Fruit fly (Drosophila melanogaster) whole organism, embryonic: ENCODE results near the gene ebd1.
A peak's percentile ranks its signal among the peaks of the same experiment; 100 is the strongest.

Experiments
- Bgb ChIP-seq: fragments of 200-800 bp; sonication (Bioruptor generic); IDR thresholded peaks from 2 replicates; pipeline ENCODE4 v1.3.6; 2022; ENCODE audit warnings: missing biosample characterization, missing genetic modification characterization; ENCODE audit not compliant: partially characterized antibody
- CG10959 ChIP-seq: fragments of 200-800 bp; sonication (Bioruptor generic); IDR thresholded peaks from 2 replicates; pipeline ENCODE4 v1.3.6; 2022; ENCODE audit warnings: missing biosample characterization, missing genetic modification characterization
- CG10979 ChIP-seq: fragments of 200-800 bp; sonication (Bioruptor generic); optimal IDR thresholded peaks from 2 replicates; lab custom pipeline; 2018; ENCODE audit warnings: missing biosample characterization, mild to moderate bottlenecking, missing genetic modification characterization, moderate library complexity
- CG12391 ChIP-seq: fragments of 200-800 bp; sonication (Bioruptor generic); optimal IDR thresholded peaks from 3 replicates; lab custom pipeline; 2018; ENCODE audit warnings: missing biosample characterization, mild to moderate bottlenecking, missing genetic modification characterization, moderate library complexity
- CG12659 ChIP-seq: fragments of 200-800 bp; sonication (Bioruptor generic); optimal IDR thresholded peaks from 3 replicates; lab custom pipeline; 2017; ENCODE audit warnings: mild to moderate bottlenecking, missing biosample characterization, missing genetic modification reagents, missing genetic modification characterization
- CG12942 ChIP-seq: fragments of 200-800 bp; sonication (Bioruptor generic); optimal IDR thresholded peaks from 3 replicates; lab custom pipeline; 2016; ENCODE audit warnings: missing biosample characterization, missing genetic modification characterization
- CG13624 ChIP-seq: fragments of 200-800 bp; sonication (Bioruptor generic); optimal IDR thresholded peaks from 2 replicates; lab custom pipeline; 2016; ENCODE audit warnings: missing biosample characterization, missing genetic modification characterization
- CG14441 ChIP-seq: fragments of 200-800 bp; sonication (Bioruptor generic); IDR thresholded peaks from 2 replicates; pipeline ENCODE4 v1.3.6; 2022; ENCODE audit warnings: missing biosample characterization, missing genetic modification characterization
- CG1603 ChIP-seq: fragments of 200-800 bp; sonication (Bioruptor generic); optimal IDR thresholded peaks from 2 replicates; lab custom pipeline; 2019; ENCODE audit warnings: missing biosample characterization, mild to moderate bottlenecking, missing genetic modification characterization, moderate library complexity
- CG17568 ChIP-seq: fragments of 200-800 bp; sonication (Bioruptor generic); optimal IDR thresholded peaks from 2 replicates; lab custom pipeline; 2018; ENCODE audit warnings: missing biosample characterization, mild to moderate bottlenecking, missing genetic modification characterization, moderate library complexity
- CG17829 ChIP-seq: fragments of 200-800 bp; optimal IDR thresholded peaks from 2 replicates; lab custom pipeline; 2019; ENCODE audit warnings: missing biosample characterization, mild to moderate bottlenecking, missing genetic modification characterization, moderate library complexity
- CG1792 ChIP-seq: fragments of 200-800 bp; sonication (Bioruptor generic); optimal IDR thresholded peaks from 2 replicates; lab custom pipeline; 2016; ENCODE audit warnings: missing biosample characterization, missing genetic modification characterization
- CG18476 ChIP-seq: fragments of 200-800 bp; sonication (Bioruptor generic); optimal IDR thresholded peaks from 2 replicates; lab custom pipeline; 2016; ENCODE audit warnings: missing biosample characterization, mild to moderate bottlenecking, missing genetic modification characterization
- CG3281 ChIP-seq: fragments of 200-800 bp; sonication (Bioruptor generic); optimal IDR thresholded peaks from 3 replicates; lab custom pipeline; 2017; ENCODE audit warnings: missing biosample characterization, mild to moderate bottlenecking, missing genetic modification characterization
- CG4328 ChIP-seq: fragments of 200-800 bp; sonication (Bioruptor generic); optimal IDR thresholded peaks from 3 replicates; lab custom pipeline; 2017; ENCODE audit warnings: missing biosample characterization, missing genetic modification reagents, missing genetic modification characterization
- CG5953 ChIP-seq: fragments of 200-800 bp; sonication (Bioruptor generic); IDR thresholded peaks from 2 replicates; pipeline ENCODE4 v1.3.6; 2022; ENCODE audit warnings: missing biosample characterization, missing genetic modification characterization
- CG6175 ChIP-seq: fragments of 200-800 bp; sonication (Bioruptor generic); IDR thresholded peaks from 3 replicates; pipeline ENCODE4 v1.3.6; 2022; ENCODE audit warnings: missing biosample characterization, missing genetic modification characterization
- CG6272 ChIP-seq: fragments of 200-800 bp; sonication (Bioruptor generic); IDR thresholded peaks from 2 replicates; pipeline ENCODE4 v1.3.6; 2022; ENCODE audit warnings: missing biosample characterization, missing genetic modification characterization
- CG6683 ChIP-seq: fragments of 200-800 bp; sonication (Bioruptor generic); optimal IDR thresholded peaks from 2 replicates; lab custom pipeline; 2017; ENCODE audit warnings: missing biosample characterization, mild to moderate bottlenecking, missing genetic modification characterization, missing genetic modification reagents
- CG6689 ChIP-seq: fragments of 200-800 bp; sonication (Bioruptor generic); IDR thresholded peaks from 2 replicates; pipeline ENCODE4 v1.3.6; 2022; ENCODE audit warnings: missing biosample characterization, missing genetic modification characterization
- CG7372 ChIP-seq: fragments of 200-800 bp; sonication (Bioruptor generic); IDR thresholded peaks from 2 replicates; pipeline ENCODE4 v1.3.6; 2022; ENCODE audit warnings: missing biosample characterization, missing genetic modification characterization
- CG8924 ChIP-seq: fragments of 200-800 bp; optimal IDR thresholded peaks from 3 replicates; lab custom pipeline; 2019; ENCODE audit warnings: missing biosample characterization, mild to moderate bottlenecking, missing genetic modification characterization, moderate library complexity
- Deaf1 ChIP-seq: fragments of 200-800 bp; optimal IDR thresholded peaks from 3 replicates; lab custom pipeline; 2019; ENCODE audit warnings: missing biosample characterization, mild to moderate bottlenecking, missing genetic modification characterization, moderate library complexity
- Dfd ChIP-seq, 2 experiments: fragments of >200 bp; optimal IDR thresholded peaks; 2 replicates each; lab custom pipeline; 2017; ENCODE audit warnings: missing biosample characterization in 2 of 2, missing genetic modification characterization in 2 of 2
- Gsc ChIP-seq: fragments of 200-800 bp; sonication (Bioruptor generic); IDR thresholded peaks from 2 replicates; pipeline ENCODE4 v1.3.6; 2022; ENCODE audit warnings: missing biosample characterization, missing genetic modification characterization
- Hand ChIP-seq: fragments of 200-800 bp; sonication (Bioruptor generic); optimal IDR thresholded peaks from 2 replicates; lab custom pipeline; 2017; ENCODE audit warnings: mild to moderate bottlenecking, missing biosample characterization, missing genetic modification reagents, missing genetic modification characterization
- Hey ChIP-seq: fragments of 200-800 bp; sonication (Bioruptor generic); optimal IDR thresholded peaks from 3 replicates; lab custom pipeline; 2018; ENCODE audit warnings: missing biosample characterization, mild to moderate bottlenecking, missing genetic modification characterization
- Nf-YC ChIP-seq: fragments of 200-800 bp; optimal IDR thresholded peaks from 3 replicates; lab custom pipeline; 2019; ENCODE audit warnings: missing biosample characterization, mild to moderate bottlenecking, missing genetic modification characterization, moderate library complexity
- Rx ChIP-seq: fragments of 200-800 bp; sonication (Bioruptor generic); IDR thresholded peaks from 2 replicates; pipeline ENCODE4 v1.3.6; 2022; ENCODE audit warnings: missing biosample characterization, missing genetic modification characterization
- Side ChIP-seq: fragments of 200-800 bp; sonication (Bioruptor generic); optimal IDR thresholded peaks from 2 replicates; lab custom pipeline; 2016; ENCODE audit warnings: missing biosample characterization, missing genetic modification characterization
- Sox100B ChIP-seq: fragments of 200-800 bp; sonication (Bioruptor generic); optimal IDR thresholded peaks from 3 replicates; lab custom pipeline; 2018; ENCODE audit warnings: missing biosample characterization, mild to moderate bottlenecking, missing genetic modification characterization
- Sox102F ChIP-seq: fragments of 200-800 bp; sonication (Bioruptor generic); optimal IDR thresholded peaks from 2 replicates; lab custom pipeline; 2018; ENCODE audit warnings: missing biosample characterization, mild to moderate bottlenecking, missing genetic modification characterization, moderate library complexity
- Sry-β ChIP-seq: fragments of 200-800 bp; sonication (Bioruptor generic); optimal IDR thresholded peaks from 2 replicates; lab custom pipeline; 2018; ENCODE audit warnings: missing biosample characterization, mild to moderate bottlenecking, missing genetic modification characterization, moderate library complexity
- Trl ChIP-seq, 3 experiments: fragments of >200 bp in 2 of 3; fragments of 200-800 bp in 1 of 3; sonication (Bioruptor generic) in 1 of 3; optimal IDR thresholded peaks; 2 replicates in 1 of 3; 3 replicates in 2 of 3; lab custom pipeline; 2016 to 2017; ENCODE audit warnings: missing biosample characterization in 1 of 3, missing genetic modification characterization in 1 of 3
- Xrp1 ChIP-seq: fragments of 200-800 bp; sonication (Bioruptor generic); IDR thresholded peaks from 2 replicates; pipeline ENCODE4 v1.3.6; 2022; ENCODE audit warnings: missing biosample characterization, missing genetic modification characterization
- al ChIP-seq: fragments of 200-800 bp; sonication (Bioruptor generic); IDR thresholded peaks from 2 replicates; pipeline ENCODE4 v1.3.6; 2022; ENCODE audit warnings: missing biosample characterization, missing genetic modification characterization
- bab2 ChIP-seq: fragments of 200-800 bp; sonication (Bioruptor generic); optimal IDR thresholded peaks from 2 replicates; lab custom pipeline; 2016; ENCODE audit warnings: missing biosample characterization, missing genetic modification characterization
- bowl ChIP-seq: fragments of 200-800 bp; sonication (Bioruptor generic); IDR thresholded peaks from 2 replicates; pipeline ENCODE4 v1.3.6; 2022; ENCODE audit warnings: missing biosample characterization, missing genetic modification characterization
- crol ChIP-seq: fragments of 200-800 bp; sonication (Bioruptor generic); IDR thresholded peaks from 2 replicates; pipeline ENCODE4 v1.3.6; 2022; ENCODE audit warnings: missing biosample characterization, missing genetic modification characterization
- jumu ChIP-seq: fragments of 200-800 bp; sonication (Bioruptor generic); optimal IDR thresholded peaks from 3 replicates; lab custom pipeline; 2016; ENCODE audit warnings: missing biosample characterization, missing genetic modification characterization
- odd ChIP-seq: fragments of 200-800 bp; sonication (Bioruptor generic); optimal IDR thresholded peaks from 2 replicates; lab custom pipeline; 2017; ENCODE audit warnings: missing biosample characterization, mild to moderate bottlenecking, missing genetic modification characterization
- sc ChIP-seq, 3 experiments: fragments of >200 bp in 2 of 3; fragments of 200-800 bp in 1 of 3; sonication (Bioruptor generic) in 1 of 3; optimal IDR thresholded peaks; 2 replicates in 2 of 3; 3 replicates in 1 of 3; lab custom pipeline; 2017; ENCODE audit warnings: mild to moderate bottlenecking in 1 of 3, missing biosample characterization in 1 of 3, missing genetic modification characterization in 1 of 3, missing genetic modification reagents in 1 of 3
- scrt ChIP-seq: fragments of 200-800 bp; sonication (Bioruptor generic); optimal IDR thresholded peaks from 2 replicates; lab custom pipeline; 2018; ENCODE audit warnings: missing biosample characterization, mild to moderate bottlenecking, missing genetic modification characterization, moderate library complexity
- seq ChIP-seq: fragments of 200-800 bp; sonication (Bioruptor generic); IDR thresholded peaks from 2 replicates; pipeline ENCODE4 v1.3.6; 2022; ENCODE audit warnings: missing biosample characterization, missing genetic modification characterization
- tna ChIP-seq: fragments of 200-800 bp; sonication (Bioruptor generic); IDR thresholded peaks from 2 replicates; pipeline ENCODE4 v1.3.6; 2022; ENCODE audit warnings: missing biosample characterization, missing genetic modification characterization; ENCODE audit not compliant: partially characterized antibody
- trh ChIP-seq: fragments of 200-800 bp; sonication (Bioruptor generic); optimal IDR thresholded peaks from 2 replicates; lab custom pipeline; 2016; ENCODE audit warnings: missing biosample characterization, missing genetic modification characterization
- twi ChIP-seq: fragments of 200-800 bp; optimal IDR thresholded peaks from 2 replicates; lab custom pipeline; 2019; ENCODE audit warnings: missing biosample characterization, mild to moderate bottlenecking, missing genetic modification characterization, moderate library complexity

ebd1 gene

dm6 chr3L:633272-634254 is 51.8 kb downstream of the ebd1 start (continued):
- TF ChIP-seq sc (optimal IDR thresholded peaks at IDR 0.05; lab: Kevin White, UChicago) (no peak), sc (GFP tag; optimal IDR thresholded peaks at IDR 0.05; lab: Kevin White, UChicago) (peak; percentile 88), seq (GFP tag; lab: Robert Waterston, UW) (peak; percentile 50), scrt (GFP tag; lab: Kevin White, UChicago) (peak; percentile 67), Sox100B (GFP tag; lab: Kevin White, UChicago) (peak; percentile 82), CG14441 (peak; percentile 73), CG6272 (GFP tag; lab: Robert Waterston, UW) (peak; percentile 77), Bgb (GFP tag; lab: Robert Waterston, UW) (0 out of 2 replicates have a peak, but pooled peaks have one; percentile 8), Sox102F (GFP tag; lab: Kevin White, UChicago) (peak; percentile 94), Side (GFP tag; lab: Kevin White, UChicago) (peak; percentile 71), Rx (GFP tag; lab: Robert Waterston, UW) (peak; percentile 81), Xrp1 (GFP tag; lab: Robert Waterston, UW) (peak; percentile 94), Dfd (GFP tag; optimal IDR thresholded peaks at IDR 0.05; lab: Kevin White, UChicago) (peak in 1 of 2 experiments; percentile 2), Nf-YC (tag; lab: Kevin White, UChicago) (peak; percentile 15), CG6175 (no peak), odd (GFP tag; lab: Kevin White, UChicago) (peak; percentile 73), Deaf1 (tag; lab: Kevin White, UChicago) (peak; percentile 29), twi (tag; lab: Kevin White, UChicago) (peak; percentile 70), CG12391 (tag; lab: Kevin White, UChicago) (peak; percentile 88), jumu (GFP tag; lab: Kevin White, UChicago) (peak; percentile 86), al (no peak), CG6683 (GFP tag; lab: Kevin White, UChicago) (peak; percentile 27), crol (peak; percentile 34; the same call in 1 of the 2 replicates), Hey (tag; lab: Kevin White, UChicago) (no peak), CG18476 (peak; percentile 65), Gsc (no peak; the same call in 1 of the 2 replicates), CG4328 (GFP tag; lab: Kevin White, UChicago) (peak; percentile 59), tna (no peak), CG1603 (peak; percentile 92), CG12942 (GFP tag; lab: Kevin White, UChicago) (peak; percentile 80), Sry-β (GFP tag; lab: Kevin White, UChicago) (peak; percentile 25), CG6689 (GFP tag; lab: Robert Waterston, UW) (peak; percentile 89), CG10959 (GFP tag; lab: Robert Waterston, UW) (peak; percentile 83), bowl (GFP tag; lab: Robert Waterston, UW) (0 out of 2 replicates have a peak, but pooled peaks have one; percentile 33), Hand (no peak), CG12659 (peak; percentile 79), CG3281 (GFP tag; lab: Kevin White, UChicago) (peak; percentile 33), CG8924 (tag; lab: Kevin White, UChicago) (peak; percentile 85), CG10979 (tag; lab: Kevin White, UChicago) (peak; percentile 93), CG1792 (peak; percentile 75), CG7372 (peak; percentile 64), CG17568 (GFP tag; lab: Kevin White, UChicago) (peak; percentile 50), CG13624 (GFP tag; lab: Kevin White, UChicago) (peak; percentile 46), CG17829 (tag; lab: Kevin White, UChicago) (peak; percentile 90), Trl (optimal IDR thresholded peaks at IDR 0.05; lab: Kevin White, UChicago) (no peak), Trl (GFP tag; optimal IDR thresholded peaks at IDR 0.05; lab: Kevin White, UChicago) (peak; percentile 85), trh (GFP tag; lab: Kevin White, UChicago) (peak; percentile 65), CG5953 (GFP tag; lab: Robert Waterston, UW) (peak; percentile 78), bab2 (GFP tag; lab: Kevin White, UChicago) (peak; percentile 89)
